Worm (Caenorhabditis elegans) whole organism, L2 larva: ENCODE results near the gene srx-85.

Experiments used
- C34F6.9 ChIP-seq: fragments of 150-350 bp; optimal IDR thresholded peaks from 2 replicates; lab custom pipeline; 2014; ENCODE audit warnings: missing biosample characterization, missing genetic modification characterization
- F13H6.1 ChIP-seq: sonication (generic microtip); optimal IDR thresholded peaks from 2 replicates; lab custom pipeline; 2016; ENCODE audit warnings: missing genetic modification characterization, missing compliant biosample characterization
- Y55F3AM.14 ChIP-seq: fragments of 200-800 bp; sonication (Bioruptor generic); optimal IDR thresholded peaks from 2 replicates; lab custom pipeline; 2018; ENCODE audit warnings: mild to moderate bottlenecking, missing genetic modification characterization, missing compliant biosample characterization
- ZK546.5 ChIP-seq: sonication (generic microtip); optimal IDR thresholded peaks from 2 replicates; lab custom pipeline; 2017; ENCODE audit warnings: missing biosample characterization, missing genetic modification characterization
- aly-2 ChIP-seq: fragments of 150-350 bp; optimal IDR thresholded peaks from 2 replicates; lab custom pipeline; 2014; ENCODE audit warnings: missing biosample characterization, missing genetic modification characterization
- ama-1 ChIP-seq: fragments of 150-350 bp; optimal IDR thresholded peaks from 2 replicates; lab custom pipeline; 2018; ENCODE audit warnings: inconsistent platforms
- blmp-1 ChIP-seq: sonication (generic microtip); optimal IDR thresholded peaks from 2 replicates; lab custom pipeline; 2017; ENCODE audit warnings: missing genetic modification characterization, mild to moderate bottlenecking, missing compliant biosample characterization, antibody characterized with exemption, moderate library complexity; ENCODE audit not compliant: insufficient read depth
- ceh-16 ChIP-seq: fragments of 150-350 bp; optimal IDR thresholded peaks from 2 replicates; lab custom pipeline; 2014; ENCODE audit warnings: missing biosample characterization, missing genetic modification characterization
- crh-2 ChIP-seq: sonication (generic microtip); optimal IDR thresholded peaks from 2 replicates; lab custom pipeline; 2017; ENCODE audit warnings: missing biosample characterization, missing genetic modification characterization
- egl-27 ChIP-seq: sonication (generic microtip); optimal IDR thresholded peaks from 3 replicates; lab custom pipeline; 2017; ENCODE audit warnings: missing biosample characterization, missing genetic modification reagents, missing genetic modification characterization
- elt-1 ChIP-seq: fragments of 150-350 bp; optimal IDR thresholded peaks from 2 replicates; lab custom pipeline; 2014; ENCODE audit warnings: missing biosample characterization, missing genetic modification characterization
- elt-3 ChIP-seq: sonication (generic microtip); optimal IDR thresholded peaks from 2 replicates; lab custom pipeline; 2017; ENCODE audit warnings: missing biosample characterization, missing genetic modification characterization
- fos-1 ChIP-seq: fragments of 150-350 bp; optimal IDR thresholded peaks from 2 replicates; lab custom pipeline; 2014; ENCODE audit warnings: missing biosample characterization, missing genetic modification characterization
- gmeb-1 ChIP-seq: fragments of 150-350 bp; optimal IDR thresholded peaks from 2 replicates; lab custom pipeline; 2014; ENCODE audit warnings: missing biosample characterization, missing genetic modification characterization
- lin-13 ChIP-seq: fragments of 150-350 bp; optimal IDR thresholded peaks from 2 replicates; lab custom pipeline; 2014; ENCODE audit warnings: missing biosample characterization, missing genetic modification reagents, missing genetic modification characterization
- lsy-2 ChIP-seq, 2 experiments: fragments of 150-350 bp in 1 of 2; sonication (generic microtip) in 1 of 2; optimal IDR thresholded peaks; 2 replicates each; lab custom pipeline; 2014 to 2017; ENCODE audit warnings: missing biosample characterization in 2 of 2, missing genetic modification characterization in 2 of 2
- mab-5 ChIP-seq: fragments of 150-350 bp; optimal IDR thresholded peaks from 2 replicates; lab custom pipeline; 2014; ENCODE audit warnings: missing biosample characterization, missing genetic modification characterization
- mbf-1 ChIP-seq: sonication (generic microtip); optimal IDR thresholded peaks from 2 replicates; lab custom pipeline; 2017; ENCODE audit warnings: missing biosample characterization, missing genetic modification characterization
- mdl-1 ChIP-seq, 2 experiments: fragments of 150-350 bp in 1 of 2; sonication (generic microtip) in 1 of 2; optimal IDR thresholded peaks; 2 replicates each; lab custom pipeline; 2017; ENCODE audit warnings: missing biosample characterization in 2 of 2, missing genetic modification characterization in 2 of 2
- nhr-10 ChIP-seq: sonication (generic microtip); optimal IDR thresholded peaks from 2 replicates; lab custom pipeline; 2017; ENCODE audit warnings: missing biosample characterization, missing genetic modification characterization
- nhr-11 ChIP-seq: fragments of 150-350 bp; optimal IDR thresholded peaks from 2 replicates; lab custom pipeline; 2014; ENCODE audit warnings: missing biosample characterization, missing genetic modification characterization
- nhr-129 ChIP-seq: fragments of 150-350 bp; optimal IDR thresholded peaks from 2 replicates; lab custom pipeline; 2014; ENCODE audit warnings: missing biosample characterization, missing genetic modification characterization
- nhr-21 ChIP-seq: fragments of 150-350 bp; optimal IDR thresholded peaks from 2 replicates; lab custom pipeline; 2014; ENCODE audit warnings: missing biosample characterization, missing genetic modification characterization
- nhr-25 ChIP-seq: fragments of 150-350 bp; sonication (generic microtip); optimal IDR thresholded peaks from 3 replicates; lab custom pipeline; 2014; ENCODE audit warnings: missing biosample characterization, missing genetic modification characterization
- nhr-6 ChIP-seq: fragments of 150-350 bp; optimal IDR thresholded peaks from 2 replicates; lab custom pipeline; 2014; ENCODE audit warnings: missing biosample characterization, missing genetic modification characterization
- nhr-77 ChIP-seq: fragments of 150-350 bp; optimal IDR thresholded peaks from 2 replicates; lab custom pipeline; 2014; ENCODE audit warnings: missing biosample characterization, missing genetic modification characterization
- sem-4 ChIP-seq: fragments of 150-350 bp; optimal IDR thresholded peaks from 2 replicates; lab custom pipeline; 2014; ENCODE audit warnings: missing biosample characterization, missing genetic modification reagents, missing genetic modification characterization
- skn-1 ChIP-seq: sonication (generic microtip); optimal IDR thresholded peaks from 2 replicates; lab custom pipeline; 2017; ENCODE audit warnings: missing biosample characterization, missing genetic modification characterization
- sma-3 ChIP-seq: sonication (generic microtip); optimal IDR thresholded peaks from 2 replicates; lab custom pipeline; 2016; ENCODE audit warnings: missing genetic modification reagents, missing genetic modification characterization, missing compliant biosample characterization
- sma-9 ChIP-seq, 2 experiments: fragments of 150-350 bp in 1 of 2; sonication (generic microtip) in 1 of 2; optimal IDR thresholded peaks; 2 replicates each; lab custom pipeline; 2014 to 2016; ENCODE audit warnings: missing genetic modification characterization in 2 of 2, mild to moderate bottlenecking in 1 of 2, missing biosample characterization in 1 of 2, missing compliant biosample characterization in 1 of 2, missing genetic modification reagents in 1 of 2, moderate library complexity in 1 of 2
- snpc-4 ChIP-seq: fragments of 150-350 bp; optimal IDR thresholded peaks from 2 replicates; lab custom pipeline; 2014; ENCODE audit warnings: missing biosample characterization, missing genetic modification characterization
- zag-1 ChIP-seq: fragments of 150-350 bp; optimal IDR thresholded peaks from 2 replicates; lab custom pipeline; 2014; ENCODE audit warnings: missing biosample characterization, missing genetic modification characterization
- ztf-4 ChIP-seq: fragments of 150-350 bp; optimal IDR thresholded peaks from 2 replicates; lab custom pipeline; 2014; ENCODE audit warnings: missing biosample characterization, missing genetic modification characterization

Gene srx-85

ce11 chrV:11554260-11554659 is 1.8 kb downstream of the srx-85 start, which contains the start of gene duo-1:
TSS of gene duo-1 (plus strand) at chrV:11554630.
- TF ChIP-seq elt-3 (tag; lab: Kevin White, UChicago): no peak

- no peak for TF ChIP-seq mab-5 (tag; lab: Kevin White, UChicago)
- no peak for TF ChIP-seq ztf-4
- no peak for TF ChIP-seq nhr-10 (tag; lab: Kevin White, UChicago)
- TF ChIP-seq nhr-25 (tag; lab: Kevin White, UChicago): no peak
- no peak for TF ChIP-seq nhr-11 (tag; lab: Kevin White, UChicago)
- TF ChIP-seq sem-4 (tag; lab: Kevin White, UChicago): no peak
- no peak for TF ChIP-seq nhr-6 (tag; lab: Kevin White, UChicago)
Measured at ce11 chrV:11562643-11563042, 10.2 kb downstream of the srx-85 start, which contains the start of gene srx-86. TSS of gene srx-86 (plus strand) at chrV:11562943.

- no peak for TF ChIP-seq fos-1 (tag; lab: Kevin White, UChicago)
- no peak for TF ChIP-seq lsy-2 (tag; optimal IDR thresholded peaks at IDR 0.05; lab: Kevin White, UChicago)
- TF ChIP-seq C34F6.9 (tag; lab: Kevin White, UChicago): no peak
- no peak for TF ChIP-seq elt-1
- TF ChIP-seq mbf-1 (tag; lab: Kevin White, UChicago): no peak
- TF ChIP-seq skn-1: no peak
- TF ChIP-seq, all 48 proteins: peak for 0
Measured at ce11 chrV:11564573-11564972, 12.1 kb downstream of the srx-85 start, which contains the start of gene srx-87. TSS of gene srx-87 (plus strand) at chrV:11564873.

ce11 chrV:11570169-11570651 is 17.7 kb downstream of the srx-85 start, which contains the start of the genes nhr-101 and pms-2:
TSS of gene nhr-101 (plus strand) at chrV:11570476.
TSS of gene pms-2 (minus strand) at chrV:11570601.
- TF ChIP-seq fos-1 (tag; lab: Kevin White, UChicago) (peak; percentile 6), zag-1 (tag; lab: Kevin White, UChicago) (no peak), nhr-11 (tag; lab: Kevin White, UChicago) (no peak), ztf-4 (peak; percentile 1), sma-9 (GFP tag; optimal IDR thresholded peaks at IDR 0.05; lab: Kevin White, UChicago) (peak; percentile 42), sma-9 (tag; optimal IDR thresholded peaks at IDR 0.05; lab: Kevin White, UChicago) (no peak), ZK546.5 (tag; lab: Kevin White, UChicago) (no peak), nhr-129 (tag; lab: Kevin White, UChicago) (peak; percentile 41), gmeb-1 (tag; lab: Kevin White, UChicago) (no peak), nhr-21 (peak; percentile 4), elt-3 (tag; lab: Kevin White, UChicago) (no peak)

- TF ChIP-seq fos-1 (tag; lab: Kevin White, UChicago) (peak; percentile 86), gmeb-1 (tag; lab: Kevin White, UChicago) (peak; percentile 63), lsy-2 (tag; optimal IDR thresholded peaks at IDR 0.05; lab: Kevin White, UChicago) (peak in 1 of 2 experiments; percentile 90), F13H6.1 (tag; lab: Kevin White, UChicago) (peak; percentile 97), sma-9 (GFP tag; optimal IDR thresholded peaks at IDR 0.05; lab: Kevin White, UChicago) (peak; percentile 100), sma-9 (tag; optimal IDR thresholded peaks at IDR 0.05; lab: Kevin White, UChicago) (peak; percentile 32), nhr-21 (peak; percentile 99), mab-5 (tag; lab: Kevin White, UChicago) (no peak), sma-3 (GFP tag; lab: Kevin White, UChicago) (peak; percentile 99), Y55F3AM.14 (GFP tag; lab: Kevin White, UChicago) (peak; percentile 82), snpc-4 (tag; lab: Kevin White, UChicago) (no peak), elt-1 (peak; percentile 27), blmp-1 (tag; lab: Kevin White, UChicago) (peak; percentile 85), aly-2 (no peak), lin-13 (GFP tag; lab: Kevin White, UChicago) (peak; percentile 47), ama-1 (lab: Kevin White, UChicago) (peak; percentile 44), mbf-1 (tag; lab: Kevin White, UChicago) (no peak), ztf-4 (peak; percentile 38), nhr-6 (tag; lab: Kevin White, UChicago) (peak; percentile 71), nhr-25 (tag; lab: Kevin White, UChicago) (no peak), sem-4 (tag; lab: Kevin White, UChicago) (peak; percentile 90), C34F6.9 (tag; lab: Kevin White, UChicago) (peak; percentile 49), mdl-1 (tag; optimal IDR thresholded peaks at IDR 0.05; lab: Kevin White, UChicago) (peak; percentile 34 to 89), nhr-11 (tag; lab: Kevin White, UChicago) (peak; percentile 4), crh-2 (tag; lab: Kevin White, UChicago) (peak; percentile 96), ceh-16 (peak; percentile 45), nhr-10 (tag; lab: Kevin White, UChicago) (peak; percentile 97), zag-1 (tag; lab: Kevin White, UChicago) (no peak), nhr-77 (no peak), egl-27 (tag; lab: Kevin White, UChicago) (peak; percentile 67), nhr-129 (tag; lab: Kevin White, UChicago) (peak; percentile 91)
Measured at ce11 chrV:11572803-11573490, 20.5 kb downstream of the srx-85 start, which contains the start of the genes H12C20.7 and nhr-68. TSS of gene H12C20.7 (minus strand) at chrV:11572990. TSS of gene nhr-68 (plus strand) at chrV:11573440.
